Worm (Caenorhabditis elegans): ENCODE measurements around the gene F33D4.6.

The F33D4.6 gene

ce11 chrIV:7698320-7698719 lies 19.5 kb downstream of the F33D4.6 start, which contains the start of gene flp-13:
flp-13 (minus strand) TSS chrIV:7698420.
- TF ChIP-seq aly-1 (tag; optimal IDR thresholded peaks at IDR 0.05): no peak
- TF ChIP-seq F13C5.2 (tag; optimal IDR thresholded peaks at IDR 0.05): no peak
- TF ChIP-seq scrt-1 (GFP tag; IDR thresholded peaks at IDR 0.05): no peak
- no peak for TF ChIP-seq pes-1 (GFP tag; IDR thresholded peaks at IDR 0.05)
- TF ChIP-seq hmbx-1 (tag; optimal IDR thresholded peaks at IDR 0.05): no peak
- TF ChIP-seq ets-7 (tag; optimal IDR thresholded peaks at IDR 0.05): no peak
- TF ChIP-seq tbx-37 (GFP tag; conservative IDR thresholded peaks at IDR 0.05): no peak
- TF ChIP-seq B0310.2 (tag; optimal IDR thresholded peaks at IDR 0.05): no peak
- no peak for TF ChIP-seq sea-1 (GFP tag; conservative IDR thresholded peaks at IDR 0.05)

DNA sequence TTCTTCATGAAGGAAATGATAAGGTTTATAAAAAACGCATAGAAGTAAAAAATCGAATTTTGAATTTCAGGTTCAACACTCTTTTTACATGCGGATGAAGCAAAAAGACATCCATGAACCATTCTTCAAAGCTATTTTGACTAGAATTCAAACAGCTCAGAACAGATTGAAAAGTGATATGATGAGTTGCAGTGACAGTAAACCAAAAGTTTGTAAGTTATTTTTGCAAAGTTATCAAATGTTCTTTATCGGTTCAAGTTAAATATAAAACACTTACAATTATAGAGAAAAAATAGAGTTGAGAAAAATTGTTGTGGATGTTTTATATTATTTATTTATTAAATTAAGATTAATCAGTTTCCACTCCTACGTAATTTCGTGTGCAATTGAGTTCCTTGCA lies 25.4 kb downstream of the F33D4.6 start:
- TF ChIP-seq hnd-1 (tag; optimal IDR thresholded peaks at IDR 0.05) (no peak), B0310.2 (tag; optimal IDR thresholded peaks at IDR 0.05) (no peak), aly-1 (tag; optimal IDR thresholded peaks at IDR 0.05) (no peak), tbx-11 (GFP tag; IDR thresholded peaks at IDR 0.05) (no peak)

DNA sequence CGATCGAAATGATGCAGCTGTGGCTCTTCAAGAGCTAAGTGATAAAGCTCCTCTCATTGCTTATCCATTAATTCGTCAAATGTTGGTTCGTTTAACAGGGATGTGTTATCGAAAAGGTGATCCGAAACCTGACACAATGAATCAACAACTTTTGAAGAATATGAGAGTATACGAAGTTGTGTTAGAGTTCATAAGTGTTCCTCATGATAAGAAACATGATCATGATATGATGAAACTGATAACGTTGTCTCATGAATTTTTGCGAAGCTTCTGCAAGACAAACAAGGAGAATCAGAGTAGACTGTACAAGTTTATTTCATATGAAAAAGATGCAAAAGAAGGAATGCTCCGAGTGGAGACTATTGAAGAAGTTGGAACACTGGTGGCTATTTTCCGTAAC lies 28.5 kb downstream of the F33D4.6 start:
- no peak for TF ChIP-seq ets-7 (tag; optimal IDR thresholded peaks at IDR 0.05)
- no peak for TF ChIP-seq hmg-4 (GFP tag; optimal IDR thresholded peaks at IDR 0.05)
- TF ChIP-seq hmbx-1 (tag; optimal IDR thresholded peaks at IDR 0.05): no peak
- no peak for TF ChIP-seq pes-1 (GFP tag; IDR thresholded peaks at IDR 0.05)
- no peak for TF ChIP-seq tbx-37 (GFP tag; conservative IDR thresholded peaks at IDR 0.05)
- TF ChIP-seq F13C5.2 (tag; optimal IDR thresholded peaks at IDR 0.05): no peak
- no peak for TF ChIP-seq B0310.2 (tag; optimal IDR thresholded peaks at IDR 0.05)
- no peak for TF ChIP-seq scrt-1 (GFP tag; IDR thresholded peaks at IDR 0.05)
- TF ChIP-seq ceh-13 (GFP tag; optimal IDR thresholded peaks at IDR 0.05): no peak
- TF ChIP-seq sea-1 (GFP tag; conservative IDR thresholded peaks at IDR 0.05): no peak
- TF ChIP-seq tra-4 (tag; optimal IDR thresholded peaks at IDR 0.05): no peak
- no peak for TF ChIP-seq tbx-11 (GFP tag; IDR thresholded peaks at IDR 0.05)
- TF ChIP-seq flt-1 (GFP tag; IDR thresholded peaks at IDR 0.05): no peak
- TF ChIP-seq aly-1 (tag; optimal IDR thresholded peaks at IDR 0.05): no peak
- no peak for TF ChIP-seq hnd-1 (tag; optimal IDR thresholded peaks at IDR 0.05)

- TF ChIP-seq sea-1 (GFP tag; conservative IDR thresholded peaks at IDR 0.05) (no peak), tbx-11 (GFP tag; IDR thresholded peaks at IDR 0.05) (no peak), ets-7 (tag; optimal IDR thresholded peaks at IDR 0.05) (no peak)
Observed at ce11 chrIV:7679120-7679519, 38.7 kb downstream of the F33D4.6 start.

DNA sequence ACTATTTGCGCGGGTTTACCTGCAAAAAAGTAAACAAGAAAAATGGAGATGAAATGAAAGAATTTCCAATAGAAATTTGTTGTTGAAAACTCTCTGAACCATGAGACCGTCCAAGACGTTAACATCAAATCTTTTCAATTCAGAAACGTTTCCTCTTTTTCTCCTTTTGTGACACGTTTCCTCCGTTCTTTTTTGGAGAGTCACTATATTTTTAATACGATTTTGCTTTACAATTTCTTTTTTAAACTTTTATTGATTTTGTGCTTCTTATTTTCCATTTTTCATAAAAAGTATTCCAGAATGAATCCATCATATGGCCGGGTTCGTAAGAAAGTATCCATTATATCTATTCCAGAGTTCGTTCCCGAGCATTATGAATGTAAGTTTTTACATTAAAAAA lies 42.9 kb downstream of the F33D4.6 start, which contains the start of gene itr-1:
Gene itr-1 (plus strand): TSS at position 301 of the 400 bp plus-strand sequence.
- TF ChIP-seq ceh-36 (tag; optimal IDR thresholded peaks at IDR 0.05): no peak
- no peak for TF ChIP-seq sea-1 (GFP tag; conservative IDR thresholded peaks at IDR 0.05)
- TF ChIP-seq F13C5.2 (tag; optimal IDR thresholded peaks at IDR 0.05): no peak
- no peak for TF ChIP-seq B0310.2 (tag; optimal IDR thresholded peaks at IDR 0.05)
- TF ChIP-seq ceh-13 (GFP tag; optimal IDR thresholded peaks at IDR 0.05): no peak
- no peak for TF ChIP-seq hmg-4 (GFP tag; optimal IDR thresholded peaks at IDR 0.05)
- no peak for TF ChIP-seq hnd-1 (tag; optimal IDR thresholded peaks at IDR 0.05)
- no peak for TF ChIP-seq tra-4 (tag; optimal IDR thresholded peaks at IDR 0.05)
- no peak for TF ChIP-seq tbx-11 (GFP tag; IDR thresholded peaks at IDR 0.05)
- no peak for TF ChIP-seq ama-1 (optimal IDR thresholded peaks at IDR 0.05)
- no peak for TF ChIP-seq aly-1 (tag; optimal IDR thresholded peaks at IDR 0.05)

DNA sequence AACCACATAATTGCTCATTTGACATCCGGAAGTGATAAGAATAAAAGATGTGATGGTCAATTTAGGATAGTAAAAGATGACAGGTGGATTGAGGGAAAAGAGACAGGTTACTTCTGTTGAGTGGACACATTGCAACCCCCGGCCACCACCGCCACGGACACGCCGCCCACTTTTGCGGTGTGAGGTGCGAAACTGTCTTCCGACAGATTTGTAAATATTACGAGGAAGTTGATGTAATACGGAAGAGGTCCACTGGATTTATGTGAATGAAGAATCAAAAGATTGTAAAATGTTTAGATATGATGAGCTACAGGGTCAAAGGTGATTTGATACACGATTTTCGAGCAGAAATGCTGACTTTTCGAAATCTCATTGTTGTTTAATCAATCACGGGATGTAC lies 44.9 kb downstream of the F33D4.6 start, which contains the start of gene C08G9.2:
Gene C08G9.2 (minus strand): TSS at position 101 of the 400 bp plus-strand sequence.
- no peak for TF ChIP-seq hmg-4 (GFP tag; optimal IDR thresholded peaks at IDR 0.05)
- no peak for TF ChIP-seq scrt-1 (GFP tag; IDR thresholded peaks at IDR 0.05)
